Worm (Caenorhabditis elegans): Measurements from ENCODE around the gene sup-10.

sup-10 gene

ce11 chrX:17505547-17506181 lies 22.5 kb upstream of the sup-10 start:
- peak; percentile 1 for TF ChIP-seq dpl-1 (GFP tag; optimal IDR thresholded peaks at IDR 0.05)
- TF ChIP-seq mxl-3 (GFP tag; optimal IDR thresholded peaks at IDR 0.05): peak; percentile 96
- no peak for TF ChIP-seq madf-9 (GFP tag; conservative IDR thresholded peaks at IDR 0.05)
- TF ChIP-seq Y75B8A.6 (GFP tag; IDR thresholded peaks at IDR 0.05): no peak
- no peak for TF ChIP-seq skn-1 (tag; optimal IDR thresholded peaks at IDR 0.05)
- TF ChIP-seq nhr-48 (tag; optimal IDR thresholded peaks at IDR 0.05): peak; percentile 89
- peak; percentile 52 for TF ChIP-seq ces-1 (GFP tag; optimal IDR thresholded peaks at IDR 0.05)
- TF ChIP-seq nhr-77 (tag; optimal IDR thresholded peaks at IDR 0.05): peak; percentile 80
- TF ChIP-seq mes-2 (tag; optimal IDR thresholded peaks at IDR 0.05; ENCODE audit: poor library complexity, severe bottlenecking): peak; percentile 66
- peak; percentile 98 for TF ChIP-seq dmd-6 (GFP tag; IDR thresholded peaks at IDR 0.05)
- no peak for TF ChIP-seq ztf-7 (tag; optimal IDR thresholded peaks at IDR 0.05)
- no peak for TF ChIP-seq zip-11 (GFP tag; IDR thresholded peaks at IDR 0.05)
- peak; percentile 85 for TF ChIP-seq hlh-30 (tag; optimal IDR thresholded peaks at IDR 0.05; ENCODE audit: insufficient read depth)
- TF ChIP-seq lin-1 (GFP tag; IDR thresholded peaks at IDR 0.05): peak; percentile 76
- peak; percentile 29 for TF ChIP-seq lin-13 (GFP tag; optimal IDR thresholded peaks at IDR 0.05)
- no peak for TF ChIP-seq attf-4 (tag; optimal IDR thresholded peaks at IDR 0.05)
- TF ChIP-seq dve-1 (tag; optimal IDR thresholded peaks at IDR 0.05; ENCODE audit: insufficient read depth): peak; percentile 80
- peak; percentile 63 for TF ChIP-seq fkh-10 (GFP tag; optimal IDR thresholded peaks at IDR 0.05)
- TF ChIP-seq mdl-1 (tag; optimal IDR thresholded peaks at IDR 0.05): peak; percentile 93 to 94
- no peak for TF ChIP-seq ama-1 (optimal IDR thresholded peaks at IDR 0.05)
- TF ChIP-seq nhr-28 (tag; optimal IDR thresholded peaks at IDR 0.05): peak; percentile 73
- no peak for TF ChIP-seq vab-7 (GFP tag; IDR thresholded peaks at IDR 0.05)
- no peak for TF ChIP-seq pqm-1 (tag; optimal IDR thresholded peaks at IDR 0.05)
- peak; percentile 84 for TF ChIP-seq gei-8 (GFP tag; optimal IDR thresholded peaks at IDR 0.05)
- TF ChIP-seq aha-1 (tag): peak; percentile 95
- TF ChIP-seq daf-16 (GFP tag; optimal IDR thresholded peaks at IDR 0.05): peak; percentile 19 to 86
- peak; percentile 73 for TF ChIP-seq daf-16 (tag; optimal IDR thresholded peaks at IDR 0.05)
- TF ChIP-seq lim-7 (GFP tag; IDR thresholded peaks at IDR 0.05): no peak
- peak; percentile 59 for TF ChIP-seq nhr-102 (tag; optimal IDR thresholded peaks at IDR 0.05)
- peak; percentile 74 to 78 for TF ChIP-seq lsy-2 (tag; optimal IDR thresholded peaks at IDR 0.05)
- TF ChIP-seq pha-4 (GFP tag; IDR thresholded peaks at IDR 0.05): peak; percentile 68
- no peak for TF ChIP-seq pha-4 (tag; optimal IDR thresholded peaks at IDR 0.05)
- peak in 1 of 2 experiments; percentile 92 for TF ChIP-seq unc-62 (GFP tag; optimal IDR thresholded peaks at IDR 0.05 in 1 of 2)
- no peak for TF ChIP-seq unc-62 (tag; optimal IDR thresholded peaks at IDR 0.05)
- no peak for TF ChIP-seq ceh-62 (tag; optimal IDR thresholded peaks at IDR 0.05)
- TF ChIP-seq lin-29 (GFP tag; IDR thresholded peaks at IDR 0.05): no peak
- no peak for TF ChIP-seq nhr-42 (GFP tag; IDR thresholded peaks at IDR 0.05)
- peak; percentile 4 for TF ChIP-seq nhr-10 (tag; optimal IDR thresholded peaks at IDR 0.05)
- TF ChIP-seq hlh-11 (tag; optimal IDR thresholded peaks at IDR 0.05): peak; percentile 97
- TF ChIP-seq hmg-1.1 (GFP tag; IDR thresholded peaks at IDR 0.05): peak; percentile 74
- peak; percentile 27 for TF ChIP-seq F37D6.2 (tag; optimal IDR thresholded peaks at IDR 0.05)
- TF ChIP-seq saeg-2 (GFP tag; IDR thresholded peaks at IDR 0.05): 0 out of 2 replicates have a peak, but pooled peaks have one; percentile 43
- no peak for TF ChIP-seq snpc-4 (tag; optimal IDR thresholded peaks at IDR 0.05)
- TF ChIP-seq nhr-111 (GFP tag; optimal IDR thresholded peaks at IDR 0.05): no peak
- no peak for TF ChIP-seq php-3 (GFP tag; IDR thresholded peaks at IDR 0.05)
- TF ChIP-seq daf-19 (GFP tag; conservative IDR thresholded peaks at IDR 0.05): no peak
- peak; percentile 93 for TF ChIP-seq nhr-11 (tag; optimal IDR thresholded peaks at IDR 0.05)
- TF ChIP-seq mep-1 (tag; optimal IDR thresholded peaks at IDR 0.05): peak; percentile 84
- TF ChIP-seq fos-1 (tag; optimal IDR thresholded peaks at IDR 0.05): peak; percentile 53
- TF ChIP-seq ZK337.2 (GFP tag; IDR thresholded peaks at IDR 0.05): no peak
- TF ChIP-seq nhr-6 (tag; optimal IDR thresholded peaks at IDR 0.05): peak; percentile 26
- TF ChIP-seq nhr-25 (tag; optimal IDR thresholded peaks at IDR 0.05; ENCODE audit: borderline replicate concordance, insufficient read depth): peak; percentile 77
